Fruit fly (Drosophila melanogaster) whole organism, embryonic: Measurements from ENCODE around the gene CG43401.

ENCODE experiments used
- BtbVII ChIP-seq: fragments of 200-800 bp; sonication (Bioruptor generic); optimal IDR thresholded peaks from 3 replicates; lab custom pipeline; 2017; ENCODE audit warnings: missing biosample characterization, mild to moderate bottlenecking, missing genetic modification characterization
- CG10209 ChIP-seq: fragments of 200-800 bp; sonication (Bioruptor generic); optimal IDR thresholded peaks from 3 replicates; lab custom pipeline; 2017; ENCODE audit warnings: missing biosample characterization, mild to moderate bottlenecking, missing genetic modification characterization, missing genetic modification reagents
- CG10274 ChIP-seq: fragments of 200-800 bp; sonication (Bioruptor generic); optimal IDR thresholded peaks from 3 replicates; lab custom pipeline; 2017; ENCODE audit warnings: missing biosample characterization, mild to moderate bottlenecking, missing genetic modification characterization
- CG10543 ChIP-seq: fragments of 200-800 bp; sonication (Bioruptor generic); optimal IDR thresholded peaks from 3 replicates; lab custom pipeline; 2017; ENCODE audit warnings: missing biosample characterization, mild to moderate bottlenecking, missing genetic modification characterization, moderate library complexity
- CG15514 ChIP-seq: fragments of 200-800 bp; sonication (Bioruptor generic); optimal IDR thresholded peaks from 3 replicates; lab custom pipeline; 2017; ENCODE audit warnings: missing biosample characterization, missing genetic modification characterization, mild to moderate bottlenecking, moderate library complexity, missing genetic modification reagents
- CG15601 ChIP-seq: fragments of 200-800 bp; sonication (Bioruptor generic); optimal IDR thresholded peaks from 3 replicates; lab custom pipeline; 2019; ENCODE audit warnings: missing biosample characterization, mild to moderate bottlenecking, missing genetic modification characterization, moderate library complexity
- CG1603 ChIP-seq: fragments of 200-800 bp; sonication (Bioruptor generic); optimal IDR thresholded peaks from 2 replicates; lab custom pipeline; 2019; ENCODE audit warnings: missing biosample characterization, mild to moderate bottlenecking, missing genetic modification characterization, moderate library complexity
- CG17361 ChIP-seq: fragments of 200-800 bp; sonication (Bioruptor generic); IDR thresholded peaks from 3 replicates; pipeline ENCODE4 v1.3.6; 2022; ENCODE audit warnings: missing biosample characterization, missing genetic modification characterization
- CG17912 ChIP-seq: fragments of 200-800 bp; sonication (Bioruptor generic); optimal IDR thresholded peaks from 2 replicates; lab custom pipeline; 2018; ENCODE audit warnings: missing biosample characterization, mild to moderate bottlenecking, missing genetic modification characterization
- CG18476 ChIP-seq: fragments of 200-800 bp; sonication (Bioruptor generic); optimal IDR thresholded peaks from 2 replicates; lab custom pipeline; 2016; ENCODE audit warnings: missing biosample characterization, mild to moderate bottlenecking, missing genetic modification characterization
- CG18599 ChIP-seq: fragments of 200-800 bp; sonication (Bioruptor generic); optimal IDR thresholded peaks from 3 replicates; lab custom pipeline; 2017; ENCODE audit warnings: missing biosample characterization, missing genetic modification characterization, mild to moderate bottlenecking, moderate library complexity, missing genetic modification reagents
- CG18619 ChIP-seq: fragments of 200-800 bp; sonication (Bioruptor generic); optimal IDR thresholded peaks from 3 replicates; lab custom pipeline; 2017; ENCODE audit warnings: missing biosample characterization, mild to moderate bottlenecking, missing genetic modification characterization
- CG2116 ChIP-seq: fragments of 200-800 bp; sonication (Bioruptor generic); optimal IDR thresholded peaks from 3 replicates; lab custom pipeline; 2018; ENCODE audit warnings: missing biosample characterization, mild to moderate bottlenecking, missing genetic modification characterization
- CG2875 ChIP-seq: fragments of 200-800 bp; sonication (Bioruptor generic); optimal IDR thresholded peaks from 2 replicates; lab custom pipeline; 2017; ENCODE audit warnings: missing biosample characterization, mild to moderate bottlenecking, missing genetic modification characterization, missing genetic modification reagents
- CG2889 ChIP-seq: fragments of 200-800 bp; sonication (Bioruptor generic); IDR thresholded peaks from 3 replicates; pipeline ENCODE4 v1.3.6; 2022; ENCODE audit warnings: missing biosample characterization, missing genetic modification characterization
- CG31388 ChIP-seq: fragments of 200-800 bp; sonication (Bioruptor generic); optimal IDR thresholded peaks from 2 replicates; lab custom pipeline; 2016; ENCODE audit warnings: missing biosample characterization, missing genetic modification characterization
- CG31441 ChIP-seq: fragments of 200-800 bp; sonication (Bioruptor generic); IDR thresholded peaks from 2 replicates; pipeline ENCODE4 v1.3.6; 2022; ENCODE audit warnings: missing biosample characterization, missing genetic modification characterization
- CG5180 ChIP-seq: fragments of 200-800 bp; sonication (Bioruptor generic); optimal IDR thresholded peaks from 3 replicates; lab custom pipeline; 2017; ENCODE audit warnings: missing biosample characterization, missing genetic modification characterization, mild to moderate bottlenecking, moderate library complexity, missing genetic modification reagents
- CG8924 ChIP-seq: fragments of 200-800 bp; optimal IDR thresholded peaks from 3 replicates; lab custom pipeline; 2019; ENCODE audit warnings: missing biosample characterization, mild to moderate bottlenecking, missing genetic modification characterization, moderate library complexity
- CG9817 ChIP-seq: fragments of 200-800 bp; sonication (Bioruptor generic); optimal IDR thresholded peaks from 2 replicates; lab custom pipeline; 2018; ENCODE audit warnings: missing biosample characterization, mild to moderate bottlenecking, missing genetic modification characterization, moderate library complexity
- D ChIP-seq, 2 experiments: fragments of 200-800 bp in 1 of 2; fragments of >200 bp in 1 of 2; sonication (Bioruptor generic) in 1 of 2; optimal IDR thresholded peaks; 2 replicates in 1 of 2; 3 replicates in 1 of 2; lab custom pipeline; 2017; ENCODE audit warnings: mild to moderate bottlenecking in 1 of 2, missing biosample characterization in 1 of 2, missing genetic modification characterization in 1 of 2, missing genetic modification reagents in 1 of 2
- Doc2 ChIP-seq: fragments of 200-800 bp; sonication (Bioruptor generic); IDR thresholded peaks from 2 replicates; pipeline ENCODE4 v1.3.6; 2022; ENCODE audit warnings: missing biosample characterization, missing genetic modification characterization
- Elba2 ChIP-seq: fragments of 200-800 bp; sonication (Bioruptor generic); optimal IDR thresholded peaks from 3 replicates; lab custom pipeline; 2016; ENCODE audit warnings: missing biosample characterization, missing genetic modification characterization
- H15 ChIP-seq: fragments of 200-800 bp; sonication (Bioruptor generic); IDR thresholded peaks from 3 replicates; pipeline ENCODE4 v1.3.6; 2022; ENCODE audit warnings: missing biosample characterization, missing genetic modification characterization
- HLH4C ChIP-seq: fragments of 200-800 bp; sonication (Bioruptor generic); IDR thresholded peaks from 3 replicates; pipeline ENCODE4 v1.3.6; 2022; ENCODE audit warnings: missing biosample characterization, missing genetic modification characterization; ENCODE audit not compliant: partially characterized antibody
- Neu2 ChIP-seq: fragments of 200-800 bp; sonication (Bioruptor generic); optimal IDR thresholded peaks from 3 replicates; lab custom pipeline; 2016; ENCODE audit warnings: missing biosample characterization, missing genetic modification characterization, borderline replicate concordance
- Ptx1 ChIP-seq: fragments of 200-800 bp; sonication (Bioruptor generic); IDR thresholded peaks from 2 replicates; pipeline ENCODE4 v1.3.6; 2022; ENCODE audit warnings: missing biosample characterization, missing genetic modification characterization
- Trl ChIP-seq, 3 experiments: fragments of >200 bp in 2 of 3; fragments of 200-800 bp in 1 of 3; sonication (Bioruptor generic) in 1 of 3; optimal IDR thresholded peaks; 2 replicates in 1 of 3; 3 replicates in 2 of 3; lab custom pipeline; 2016 to 2017; ENCODE audit warnings: missing biosample characterization in 1 of 3, missing genetic modification characterization in 1 of 3
- Xrp1 ChIP-seq: fragments of 200-800 bp; sonication (Bioruptor generic); IDR thresholded peaks from 2 replicates; pipeline ENCODE4 v1.3.6; 2022; ENCODE audit warnings: missing biosample characterization, missing genetic modification characterization
- ash1 ChIP-seq: fragments of 200-800 bp; sonication (Bioruptor generic); optimal IDR thresholded peaks from 2 replicates; lab custom pipeline; 2018; ENCODE audit warnings: missing biosample characterization, mild to moderate bottlenecking, missing genetic modification characterization
- bsh ChIP-seq, 2 experiments: fragments of 200-800 bp; sonication (Bioruptor generic); optimal IDR thresholded peaks; 2 replicates each; lab custom pipeline; 2017 to 2018; ENCODE audit warnings: mild to moderate bottlenecking in 2 of 2, missing biosample characterization in 2 of 2, missing genetic modification characterization in 2 of 2, moderate library complexity in 1 of 2
- chm ChIP-seq: fragments of 200-800 bp; sonication (Bioruptor generic); IDR thresholded peaks from 2 replicates; pipeline ENCODE4 v1.3.6; 2022; ENCODE audit warnings: missing biosample characterization, missing genetic modification characterization
- croc ChIP-seq: fragments of 200-800 bp; sonication (Bioruptor generic); conservative IDR thresholded peaks from 3 replicates; pipeline ENCODE4 v1.3.6; 2022; ENCODE audit warnings: missing biosample characterization, missing genetic modification characterization
- cwo ChIP-seq: fragments of 200-800 bp; sonication (Bioruptor generic); optimal IDR thresholded peaks from 3 replicates; lab custom pipeline; 2017; ENCODE audit warnings: missing biosample characterization, missing genetic modification characterization, mild to moderate bottlenecking, moderate library complexity, missing genetic modification reagents
- dmrt11E ChIP-seq: fragments of 200-800 bp; sonication (Bioruptor generic); optimal IDR thresholded peaks from 3 replicates; lab custom pipeline; 2018; ENCODE audit warnings: missing biosample characterization, mild to moderate bottlenecking, missing genetic modification characterization, moderate library complexity
- dysf ChIP-seq: fragments of 200-800 bp; sonication (Bioruptor generic); IDR thresholded peaks from 3 replicates; pipeline ENCODE4 v1.3.6; 2022; ENCODE audit warnings: missing biosample characterization, missing genetic modification characterization
- fd64A ChIP-seq: fragments of 200-800 bp; sonication (Bioruptor generic); optimal IDR thresholded peaks from 3 replicates; lab custom pipeline; 2018; ENCODE audit warnings: missing biosample characterization, mild to moderate bottlenecking, missing genetic modification characterization
- gcm ChIP-seq: fragments of 200-800 bp; sonication (Bioruptor generic); optimal IDR thresholded peaks from 2 replicates; lab custom pipeline; 2019; ENCODE audit warnings: missing biosample characterization, mild to moderate bottlenecking, missing genetic modification characterization, moderate library complexity
- gem ChIP-seq: fragments of 200-800 bp; sonication (Bioruptor generic); optimal IDR thresholded peaks from 2 replicates; lab custom pipeline; 2019; ENCODE audit warnings: missing biosample characterization, mild to moderate bottlenecking, missing genetic modification characterization, moderate library complexity
- grau ChIP-seq: fragments of 200-800 bp; optimal IDR thresholded peaks from 3 replicates; lab custom pipeline; 2019; ENCODE audit warnings: missing biosample characterization, mild to moderate bottlenecking, missing genetic modification characterization, moderate library complexity
- prd ChIP-seq, 3 experiments: fragments of >200 bp in 2 of 3; fragments of 200-800 bp in 1 of 3; sonication (Bioruptor generic) in 1 of 3; optimal IDR thresholded peaks in 2 of 3; IDR thresholded peaks in 1 of 3; 2 replicates in 2 of 3; 3 replicates in 1 of 3; pipeline versions ENCODE4 v1.3.6 to Lab custom; 2017 to 2022; ENCODE audit warnings: missing biosample characterization in 1 of 3, missing genetic modification characterization in 1 of 3
- ranshi ChIP-seq: fragments of 200-800 bp; sonication (Bioruptor generic); IDR thresholded peaks from 2 replicates; pipeline ENCODE4 v1.3.6; 2022; ENCODE audit warnings: missing biosample characterization, missing genetic modification characterization
- schlank ChIP-seq: fragments of 200-800 bp; sonication (Bioruptor generic); optimal IDR thresholded peaks from 2 replicates; lab custom pipeline; 2018; ENCODE audit warnings: missing biosample characterization, mild to moderate bottlenecking, missing genetic modification characterization
- scrt ChIP-seq: fragments of 200-800 bp; sonication (Bioruptor generic); optimal IDR thresholded peaks from 2 replicates; lab custom pipeline; 2018; ENCODE audit warnings: missing biosample characterization, mild to moderate bottlenecking, missing genetic modification characterization, moderate library complexity
- ssp ChIP-seq: fragments of 200-800 bp; sonication (Bioruptor generic); IDR thresholded peaks from 2 replicates; pipeline ENCODE4 v1.3.6; 2022; ENCODE audit warnings: missing biosample characterization, missing genetic modification characterization
- tio ChIP-seq: fragments of 200-800 bp; sonication (Bioruptor generic); optimal IDR thresholded peaks from 2 replicates; lab custom pipeline; 2017; ENCODE audit warnings: missing biosample characterization, missing genetic modification characterization, inconsistent platforms
- vfl ChIP-seq: fragments of 200-800 bp; sonication (Bioruptor generic); optimal IDR thresholded peaks from 2 replicates; lab custom pipeline; 2016; ENCODE audit warnings: missing biosample characterization, missing genetic modification characterization
- zfh1 ChIP-seq: fragments of 200-800 bp; sonication (Bioruptor generic); IDR thresholded peaks from 3 replicates; pipeline ENCODE4 v1.3.6; 2022; ENCODE audit warnings: missing biosample characterization, missing genetic modification characterization

CG43401 gene

DNA sequence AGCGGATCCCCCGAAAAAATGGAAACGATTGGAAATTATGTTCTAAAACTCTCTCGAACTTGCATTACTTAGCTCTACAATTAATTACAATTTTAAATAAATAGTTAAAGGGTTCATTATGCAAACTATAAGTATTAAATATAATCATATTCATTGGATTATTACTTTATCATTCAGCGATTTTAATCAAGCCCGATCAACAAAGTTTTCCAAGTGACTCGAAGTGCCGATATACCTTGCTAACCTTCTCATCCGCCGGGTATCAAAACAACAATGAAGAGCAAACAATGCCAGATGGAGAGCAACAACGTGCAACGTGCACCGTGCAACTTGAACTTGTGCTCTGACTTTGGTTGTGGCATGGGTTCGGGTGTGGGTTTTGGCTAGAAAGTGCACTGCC, 28.0 kb downstream of the CG43401 start (continued):
- TF ChIP-seq Neu2 (GFP tag; lab: Kevin White, UChicago) (no peak), schlank (no peak), dysf (GFP tag; lab: Robert Waterston, UW) (0 out of 3 replicates have a peak, but pooled peaks have one; percentile 20), zfh1 (GFP tag; lab: Robert Waterston, UW) (peak; percentile 89), cwo (GFP tag; lab: Kevin White, UChicago) (no peak), CG10274 (no peak), gem (tag; lab: Kevin White, UChicago) (peak; percentile 81), vfl (GFP tag; lab: Kevin White, UChicago) (no peak), CG31441 (GFP tag; lab: Robert Waterston, UW) (peak; percentile 68), Ptx1 (GFP tag; lab: Robert Waterston, UW) (peak; percentile 40; the same call in 1 of the 2 replicates), CG18476 (peak; percentile 2), bsh (GFP tag; optimal IDR thresholded peaks at IDR 0.05; lab: Kevin White, UChicago) (peak; percentile 2 to 82), chm (GFP tag; lab: Robert Waterston, UW) (peak; percentile 86; the same call in 1 of the 2 replicates), croc (GFP tag; lab: Robert Waterston, UW) (peak; percentile 67), CG1603 (tag; lab: Kevin White, UChicago) (peak; percentile 73), Trl (optimal IDR thresholded peaks at IDR 0.05; lab: Kevin White, UChicago) (no peak), Trl (GFP tag; optimal IDR thresholded peaks at IDR 0.05; lab: Kevin White, UChicago) (no peak), CG18599 (GFP tag; lab: Kevin White, UChicago) (no peak), CG5180 (GFP tag; lab: Kevin White, UChicago) (peak; percentile 18), H15 (peak; percentile 36; the same call in 1 of the 3 replicates), CG15514 (GFP tag; lab: Kevin White, UChicago) (no peak), fd64A (GFP tag; lab: Kevin White, UChicago) (no peak), scrt (GFP tag; lab: Kevin White, UChicago) (no peak), prd (optimal IDR thresholded peaks at IDR 0.05; lab: Kevin White, UChicago) (no peak), prd (GFP tag; IDR thresholded peaks at IDR 0.05; lab: Robert Waterston, UW) (peak; percentile 80), CG8924 (tag; lab: Kevin White, UChicago) (peak; percentile 65), CG2889 (GFP tag; lab: Robert Waterston, UW) (no peak), CG18619 (GFP tag; lab: Kevin White, UChicago) (peak; percentile 9), gcm (GFP tag; lab: Kevin White, UChicago) (peak; percentile 35), Elba2 (no peak), Doc2 (GFP tag; lab: Robert Waterston, UW) (no peak), D (optimal IDR thresholded peaks at IDR 0.05; lab: Kevin White, UChicago) (no peak), D (GFP tag; optimal IDR thresholded peaks at IDR 0.05; lab: Kevin White, UChicago) (peak; percentile 79), grau (tag; lab: Kevin White, UChicago) (peak; percentile 55), tio (GFP tag; lab: Kevin White, UChicago) (no peak), Xrp1 (peak; percentile 91), CG2116 (GFP tag; lab: Kevin White, UChicago) (no peak), ranshi (GFP tag; lab: Robert Waterston, UW) (peak; percentile 36; the same call in 1 of the 2 replicates), CG2875 (peak; percentile 65), CG17361 (peak; percentile 51; the same call in 2 of the 3 replicates), ash1 (GFP tag; lab: Kevin White, UChicago) (no peak), CG17912 (no peak), CG15601 (tag; lab: Kevin White, UChicago) (peak; percentile 48), BtbVII (no peak), CG31388 (GFP tag; lab: Kevin White, UChicago) (no peak), CG10543 (GFP tag; lab: Kevin White, UChicago) (no peak), CG10209 (GFP tag; lab: Kevin White, UChicago) (no peak), dmrt11E (tag; lab: Kevin White, UChicago) (peak; percentile 91), HLH4C (no peak), ssp (GFP tag; lab: Robert Waterston, UW) (peak; percentile 24), CG9817 (tag; lab: Kevin White, UChicago) (no peak)
